Fruit fly (Drosophila melanogaster): ENCODE measurements around the gene MED31.

Gene MED31

DNA sequence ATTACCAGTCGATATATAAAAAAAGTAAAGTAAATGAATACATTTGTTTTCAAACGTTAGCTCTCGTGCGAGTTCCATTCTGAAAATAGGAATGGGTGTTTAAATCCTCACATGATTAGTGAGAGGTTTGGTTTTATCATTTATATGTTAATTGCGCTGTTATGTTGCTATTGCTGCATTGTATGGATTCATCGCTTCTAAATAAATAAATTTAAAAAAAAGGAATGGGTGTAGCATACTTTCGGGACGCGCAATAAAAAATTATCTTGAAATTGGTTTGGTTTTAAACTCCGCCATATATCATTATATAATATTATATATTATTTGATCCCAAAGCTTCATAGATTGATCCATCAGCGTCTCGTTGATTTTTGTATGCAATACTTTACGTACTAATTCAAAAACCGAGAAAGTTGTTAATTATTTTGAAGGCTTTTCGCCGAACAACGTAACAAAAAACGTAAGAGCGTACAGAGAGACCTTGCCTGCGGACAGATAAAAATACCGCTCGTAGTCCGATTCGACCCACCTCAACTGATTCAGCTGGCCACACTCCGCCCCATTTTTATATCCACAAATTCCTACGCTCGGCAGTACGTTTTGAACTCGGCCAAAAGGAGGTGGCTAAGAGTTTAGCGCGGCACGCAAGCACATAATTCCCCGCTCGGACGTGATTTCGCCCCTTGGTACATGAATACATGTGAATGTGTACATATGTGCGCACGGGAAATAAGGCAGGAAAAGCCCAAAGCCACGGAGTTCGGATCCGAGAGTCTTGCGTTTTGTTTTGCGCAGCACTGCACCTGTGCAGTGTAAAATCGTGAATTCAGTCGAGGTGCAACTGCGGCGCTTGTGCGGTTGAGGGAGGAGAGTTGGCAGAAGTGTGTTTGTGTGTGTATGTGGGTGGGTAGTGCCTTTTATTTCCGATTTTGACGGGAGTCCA lies 17.5 kb downstream of the MED31 start, which contains the start of gene smash (continued):
- peak; percentile 88 for TF ChIP-seq CG42726 (GFP tag; IDR thresholded peaks at IDR 0.05; ENCODE audit: partially characterized antibody)
- peak; percentile 46; the same call in 1 of the 4 replicates for TF ChIP-seq Gug (GFP tag; IDR thresholded peaks at IDR 0.05)
- no peak for TF ChIP-seq CG4617 (GFP tag; optimal IDR thresholded peaks at IDR 0.05; ENCODE audit: borderline replicate concordance)
- no peak for TF ChIP-seq CG3065 (GFP tag; optimal IDR thresholded peaks at IDR 0.05)
- TF ChIP-seq Pdp1 (GFP tag; optimal IDR thresholded peaks at IDR 0.05), result peak in 1 of 2 experiments; percentile 98
- peak; percentile 9 for TF ChIP-seq cad (GFP tag; optimal IDR thresholded peaks at IDR 0.05)
- no peak for TF ChIP-seq CG1647 (GFP tag; optimal IDR thresholded peaks at IDR 0.05)
- TF ChIP-seq CG1603 (tag; optimal IDR thresholded peaks at IDR 0.05), result peak; percentile 58
- TF ChIP-seq CG15269 (tag; optimal IDR thresholded peaks at IDR 0.05), result peak; percentile 38
- peak; percentile 19 for TF ChIP-seq caup (GFP tag; optimal IDR thresholded peaks at IDR 0.05; ENCODE audit: severe bottlenecking)
- no peak for TF ChIP-seq CG4328 (GFP tag; optimal IDR thresholded peaks at IDR 0.05)
- TF ChIP-seq CG11723 (GFP tag; optimal IDR thresholded peaks at IDR 0.05), result no peak
- peak; percentile 77 for TF ChIP-seq CG12659 (GFP tag; optimal IDR thresholded peaks at IDR 0.05)
- no peak for TF ChIP-seq luna (GFP tag; optimal IDR thresholded peaks at IDR 0.05)
- TF ChIP-seq CG14667 (GFP tag; IDR thresholded peaks at IDR 0.05), result no peak
- peak; percentile 15; the same call in 2 of the 3 replicates for TF ChIP-seq tgo (GFP tag; IDR thresholded peaks at IDR 0.05)
- no peak for TF ChIP-seq CG18619 (GFP tag; optimal IDR thresholded peaks at IDR 0.05)
- TF ChIP-seq E2f2 (GFP tag; IDR thresholded peaks at IDR 0.05), result peak; percentile 47
- peak; percentile 39 for TF ChIP-seq CG14710 (tag; optimal IDR thresholded peaks at IDR 0.05)
- peak; percentile 82 for TF ChIP-seq crol (GFP tag; IDR thresholded peaks at IDR 0.05)

DNA sequence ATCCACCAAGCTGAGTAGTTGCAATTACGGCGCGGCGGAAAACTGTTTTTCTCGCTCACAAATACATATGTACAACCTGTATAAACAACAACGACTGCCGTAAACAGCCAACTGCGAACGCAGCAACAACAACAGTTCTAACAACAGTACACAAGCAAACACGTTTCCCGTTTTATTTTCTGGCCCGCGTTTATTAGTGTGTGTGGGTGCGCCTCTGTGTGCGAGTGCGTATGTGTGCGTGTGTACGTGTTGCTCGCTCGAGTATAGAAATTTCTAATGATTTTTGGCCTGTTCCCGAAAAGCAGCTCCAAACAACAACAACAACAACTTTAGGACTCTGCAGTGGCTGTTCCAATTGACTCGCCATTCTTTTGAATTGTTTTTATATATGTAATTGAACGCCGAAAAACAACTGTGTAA lies 18.2 kb downstream of the MED31 start:
- no peak for TF ChIP-seq abd-A (tag; optimal IDR thresholded peaks at IDR 0.05)
- no peak for TF ChIP-seq Bgb (GFP tag; IDR thresholded peaks at IDR 0.05; ENCODE audit: partially characterized antibody)
- peak; percentile 25 for TF ChIP-seq CG10147 (GFP tag; optimal IDR thresholded peaks at IDR 0.05)
- TF ChIP-seq zfh1 (GFP tag; IDR thresholded peaks at IDR 0.05), result peak; percentile 42; the same call in 1 of the 3 replicates
- no peak for TF ChIP-seq CG14441 (GFP tag; IDR thresholded peaks at IDR 0.05)
- peak; percentile 10 for TF ChIP-seq mirr (GFP tag; optimal IDR thresholded peaks at IDR 0.05)
- no peak for TF ChIP-seq CG4617 (GFP tag; optimal IDR thresholded peaks at IDR 0.05; ENCODE audit: borderline replicate concordance)
- no peak for TF ChIP-seq ato (GFP tag; IDR thresholded peaks at IDR 0.05; ENCODE audit: partially characterized antibody)
- no peak for TF ChIP-seq jigr1 (GFP tag; IDR thresholded peaks at IDR 0.05)
- TF ChIP-seq CG5180 (GFP tag; optimal IDR thresholded peaks at IDR 0.05), result peak; percentile 20
- no peak for TF ChIP-seq dysf (GFP tag; IDR thresholded peaks at IDR 0.05)
- peak in 1 of 2 experiments; percentile 11 for TF ChIP-seq Eip74EF (GFP tag; optimal IDR thresholded peaks at IDR 0.05)
- TF ChIP-seq onecut (GFP tag; IDR thresholded peaks at IDR 0.05), result peak; percentile 67
- TF ChIP-seq tio (GFP tag; optimal IDR thresholded peaks at IDR 0.05), result no peak
- TF ChIP-seq klu (GFP tag; IDR thresholded peaks at IDR 0.05), result no peak; the same call in 1 of the 2 replicates
- peak; percentile 16 for TF ChIP-seq Asciz (GFP tag; optimal IDR thresholded peaks at IDR 0.05)
- TF ChIP-seq CG30403 (GFP tag; optimal IDR thresholded peaks at IDR 0.05), result no peak
- peak; percentile 23 for TF ChIP-seq CG10431 (GFP tag; optimal IDR thresholded peaks at IDR 0.05)
- TF ChIP-seq Adf1 (GFP tag; IDR thresholded peaks at IDR 0.05), result no peak
- TF ChIP-seq CG11247 (GFP tag; IDR thresholded peaks at IDR 0.05), result peak; percentile 26; the same call in 1 of the 2 replicates
- TF ChIP-seq Atf6 (GFP tag; IDR thresholded peaks at IDR 0.05), result 0 out of 2 replicates have a peak, but pooled peaks have one; percentile 18
- TF ChIP-seq CG12299 (tag; optimal IDR thresholded peaks at IDR 0.05), result peak; percentile 39
- no peak for TF ChIP-seq wek (GFP tag; optimal IDR thresholded peaks at IDR 0.05)
- no peak for TF ChIP-seq Bdp1 (GFP tag; optimal IDR thresholded peaks at IDR 0.05)
- TF ChIP-seq H2.0 (GFP tag; IDR thresholded peaks at IDR 0.05), result no peak
- TF ChIP-seq twi (tag; optimal IDR thresholded peaks at IDR 0.05), result peak; percentile 39
- no peak for TF ChIP-seq fu2 (GFP tag; optimal IDR thresholded peaks at IDR 0.05)
- TF ChIP-seq CG11723 (GFP tag; optimal IDR thresholded peaks at IDR 0.05), result peak; percentile 60
- TF ChIP-seq tna (GFP tag; IDR thresholded peaks at IDR 0.05; ENCODE audit: partially characterized antibody), result no peak
